Worm (Caenorhabditis elegans) whole organism, mixed stage, embryonic: Measurements from ENCODE around the gene F31F6.2.

Experiments used
- lsy-2 ChIP-seq: fragments of 150-350 bp; optimal IDR thresholded peaks from 2 replicates; lab custom pipeline; 2014; ENCODE audit warnings: missing biosample characterization, missing genetic modification characterization
- mab-5 ChIP-seq: fragments of 150-350 bp; optimal IDR thresholded peaks from 2 replicates; lab custom pipeline; 2014; ENCODE audit warnings: missing biosample characterization, missing genetic modification characterization
- nhr-12 ChIP-seq: fragments of 150-350 bp; optimal IDR thresholded peaks from 2 replicates; lab custom pipeline; 2014; ENCODE audit warnings: missing biosample characterization, missing genetic modification characterization
- snpc-4 ChIP-seq: fragments of 150-350 bp; optimal IDR thresholded peaks from 2 replicates; lab custom pipeline; 2014; ENCODE audit warnings: missing biosample characterization, missing genetic modification characterization
- sptf-1 ChIP-seq: sonication (generic microtip); optimal IDR thresholded peaks from 2 replicates; lab custom pipeline; 2017; ENCODE audit warnings: mild to moderate bottlenecking, missing genetic modification characterization, moderate library complexity, missing compliant biosample characterization
- unc-120 ChIP-seq: sonication (generic microtip); optimal IDR thresholded peaks from 2 replicates; lab custom pipeline; 2017; ENCODE audit warnings: missing genetic modification characterization, missing compliant biosample characterization; ENCODE audit not compliant: poor library complexity, severe bottlenecking
- unc-62 ChIP-seq: fragments of 150-350 bp; optimal IDR thresholded peaks from 2 replicates; lab custom pipeline; 2014; ENCODE audit warnings: missing biosample characterization, missing genetic modification reagents, missing genetic modification characterization

ce11 chrX:14865744-14866143 is 5.9 kb downstream of the F31F6.2 start, which contains the start of gene C27C12.3:
- no peak for TF ChIP-seq unc-62 (GFP tag; lab: Kevin White, UChicago)
- no peak for TF ChIP-seq unc-120
- TF ChIP-seq mab-5 (tag; lab: Kevin White, UChicago), result no peak
- TF ChIP-seq lsy-2 (tag; lab: Kevin White, UChicago), result no peak
- no peak for TF ChIP-seq sptf-1 (tag; lab: Kevin White, UChicago)
- TF ChIP-seq snpc-4, result no peak
- no peak for TF ChIP-seq nhr-12 (tag; lab: Kevin White, UChicago)
